Fruit fly (Drosophila melanogaster) whole organism, embryonic: Measurements from ENCODE around the gene CG4660.

Experiments
- Bgb ChIP-seq: fragments of 200-800 bp; sonication (Bioruptor generic); IDR thresholded peaks from 2 replicates; pipeline ENCODE4 v1.3.6; 2022; ENCODE audit warnings: missing biosample characterization, missing genetic modification characterization; ENCODE audit not compliant: partially characterized antibody
- Blimp-1 ChIP-seq: fragments of 200-800 bp; sonication (Bioruptor generic); optimal IDR thresholded peaks from 3 replicates; lab custom pipeline; 2018; ENCODE audit warnings: missing biosample characterization, missing genetic modification characterization, mild to moderate bottlenecking, moderate library complexity, missing genetic modification reagents
- Bteb2 ChIP-seq: fragments of 200-800 bp; sonication (Bioruptor generic); optimal IDR thresholded peaks from 2 replicates; lab custom pipeline; 2016; ENCODE audit warnings: missing biosample characterization, missing genetic modification characterization
- CG10209 ChIP-seq: fragments of 200-800 bp; sonication (Bioruptor generic); optimal IDR thresholded peaks from 3 replicates; lab custom pipeline; 2017; ENCODE audit warnings: missing biosample characterization, mild to moderate bottlenecking, missing genetic modification characterization, missing genetic modification reagents
- CG10274 ChIP-seq: fragments of 200-800 bp; sonication (Bioruptor generic); optimal IDR thresholded peaks from 3 replicates; lab custom pipeline; 2017; ENCODE audit warnings: missing biosample characterization, mild to moderate bottlenecking, missing genetic modification characterization
- CG10366 ChIP-seq: fragments of 200-800 bp; sonication (Bioruptor generic); IDR thresholded peaks from 2 replicates; pipeline ENCODE4 v1.3.6; 2022; ENCODE audit warnings: missing biosample characterization, missing genetic modification characterization
- CG10431 ChIP-seq: fragments of 200-800 bp; sonication (Bioruptor generic); optimal IDR thresholded peaks from 3 replicates; lab custom pipeline; 2018; ENCODE audit warnings: missing biosample characterization, mild to moderate bottlenecking, missing genetic modification characterization
- CG11085 ChIP-seq: fragments of 200-800 bp; sonication (Bioruptor generic); IDR thresholded peaks from 2 replicates; pipeline ENCODE4 v1.3.6; 2022; ENCODE audit warnings: missing biosample characterization, missing genetic modification characterization
- CG11456 ChIP-seq: fragments of 200-800 bp; sonication (Bioruptor generic); IDR thresholded peaks from 3 replicates; pipeline ENCODE4 v1.3.6; 2022; ENCODE audit warnings: missing biosample characterization, missing genetic modification characterization
- CG11695 ChIP-seq: fragments of 200-800 bp; sonication (Bioruptor generic); IDR thresholded peaks from 3 replicates; pipeline ENCODE4 v1.3.6; 2022; ENCODE audit warnings: missing biosample characterization, missing genetic modification characterization
- CG11723 ChIP-seq: fragments of 200-800 bp; sonication (Bioruptor generic); optimal IDR thresholded peaks from 2 replicates; lab custom pipeline; 2017; ENCODE audit warnings: missing biosample characterization, mild to moderate bottlenecking, missing genetic modification characterization
- CG17328 ChIP-seq: fragments of 200-800 bp; sonication (Bioruptor generic); IDR thresholded peaks from 2 replicates; pipeline ENCODE4 v1.3.6; 2022; ENCODE audit warnings: missing biosample characterization, missing genetic modification characterization
- CG1792 ChIP-seq: fragments of 200-800 bp; sonication (Bioruptor generic); optimal IDR thresholded peaks from 2 replicates; lab custom pipeline; 2016; ENCODE audit warnings: missing biosample characterization, missing genetic modification characterization
- CG1832 ChIP-seq: fragments of 200-800 bp; sonication (Bioruptor generic); optimal IDR thresholded peaks from 2 replicates; lab custom pipeline; 2017; ENCODE audit warnings: missing biosample characterization, mild to moderate bottlenecking, missing genetic modification characterization, inconsistent platforms
- CG32767 ChIP-seq: fragments of 200-800 bp; sonication (Bioruptor generic); IDR thresholded peaks from 2 replicates; pipeline ENCODE4 v1.3.6; 2022; ENCODE audit warnings: missing biosample characterization, missing genetic modification characterization
- CG3281 ChIP-seq: fragments of 200-800 bp; sonication (Bioruptor generic); optimal IDR thresholded peaks from 3 replicates; lab custom pipeline; 2017; ENCODE audit warnings: missing biosample characterization, mild to moderate bottlenecking, missing genetic modification characterization
- CG5953 ChIP-seq: fragments of 200-800 bp; sonication (Bioruptor generic); IDR thresholded peaks from 2 replicates; pipeline ENCODE4 v1.3.6; 2022; ENCODE audit warnings: missing biosample characterization, missing genetic modification characterization
- CG6683 ChIP-seq: fragments of 200-800 bp; sonication (Bioruptor generic); optimal IDR thresholded peaks from 2 replicates; lab custom pipeline; 2017; ENCODE audit warnings: missing biosample characterization, mild to moderate bottlenecking, missing genetic modification characterization, missing genetic modification reagents
- CG6689 ChIP-seq: fragments of 200-800 bp; sonication (Bioruptor generic); IDR thresholded peaks from 2 replicates; pipeline ENCODE4 v1.3.6; 2022; ENCODE audit warnings: missing biosample characterization, missing genetic modification characterization
- CG7786 ChIP-seq: fragments of 200-800 bp; sonication (Bioruptor generic); optimal IDR thresholded peaks from 2 replicates; lab custom pipeline; 2016; ENCODE audit warnings: missing biosample characterization, missing genetic modification characterization
- CG7928 ChIP-seq: fragments of 200-800 bp; sonication (Bioruptor generic); optimal IDR thresholded peaks from 2 replicates; lab custom pipeline; 2017; ENCODE audit warnings: missing biosample characterization, mild to moderate bottlenecking, missing genetic modification characterization
- CG8281 ChIP-seq: fragments of 200-800 bp; sonication (Bioruptor generic); optimal IDR thresholded peaks from 2 replicates; lab custom pipeline; 2018; ENCODE audit warnings: missing biosample characterization, mild to moderate bottlenecking, missing genetic modification characterization, moderate library complexity
- CG8924 ChIP-seq: fragments of 200-800 bp; optimal IDR thresholded peaks from 3 replicates; lab custom pipeline; 2019; ENCODE audit warnings: missing biosample characterization, mild to moderate bottlenecking, missing genetic modification characterization, moderate library complexity
- CTCF ChIP-seq: fragments of 200-800 bp; sonication (Bioruptor generic); optimal IDR thresholded peaks from 2 replicates; lab custom pipeline; 2017; ENCODE audit warnings: missing biosample characterization, mild to moderate bottlenecking, missing genetic modification characterization, moderate library complexity
- CkIIα-i1 ChIP-seq: fragments of 200-800 bp; sonication (Bioruptor generic); IDR thresholded peaks from 2 replicates; pipeline ENCODE4 v1.3.6; 2022; ENCODE audit warnings: missing biosample characterization, missing genetic modification characterization
- Dref ChIP-seq: fragments of 200-800 bp; sonication (Bioruptor generic); IDR thresholded peaks from 2 replicates; pipeline ENCODE4 v1.3.6; 2022; ENCODE audit warnings: missing biosample characterization, missing genetic modification characterization
- Myb ChIP-seq: fragments of 200-800 bp; sonication (Bioruptor generic); optimal IDR thresholded peaks from 2 replicates; lab custom pipeline; 2016; ENCODE audit warnings: missing biosample characterization, missing genetic modification characterization
- Nf-YC ChIP-seq: fragments of 200-800 bp; optimal IDR thresholded peaks from 3 replicates; lab custom pipeline; 2019; ENCODE audit warnings: missing biosample characterization, mild to moderate bottlenecking, missing genetic modification characterization, moderate library complexity
- Ravus ChIP-seq: fragments of 200-800 bp; sonication (Bioruptor generic); IDR thresholded peaks from 2 replicates; pipeline ENCODE4 v1.3.6; 2022; ENCODE audit warnings: missing biosample characterization, missing genetic modification characterization
- Sry-β ChIP-seq: fragments of 200-800 bp; sonication (Bioruptor generic); optimal IDR thresholded peaks from 2 replicates; lab custom pipeline; 2018; ENCODE audit warnings: missing biosample characterization, mild to moderate bottlenecking, missing genetic modification characterization, moderate library complexity
- Trl ChIP-seq, 3 experiments: fragments of >200 bp in 2 of 3; fragments of 200-800 bp in 1 of 3; sonication (Bioruptor generic) in 1 of 3; optimal IDR thresholded peaks; 2 replicates in 1 of 3; 3 replicates in 2 of 3; lab custom pipeline; 2016 to 2017; ENCODE audit warnings: missing biosample characterization in 1 of 3, missing genetic modification characterization in 1 of 3
- Xbp1 ChIP-seq: fragments of 200-800 bp; sonication (Bioruptor generic); optimal IDR thresholded peaks from 3 replicates; lab custom pipeline; 2016; ENCODE audit warnings: missing biosample characterization, mild to moderate bottlenecking, missing genetic modification characterization
- ase ChIP-seq: fragments of 200-800 bp; sonication (Bioruptor generic); IDR thresholded peaks from 3 replicates; pipeline ENCODE4 v1.3.6; 2022; ENCODE audit warnings: missing biosample characterization, missing genetic modification characterization
- cad ChIP-seq: fragments of >200 bp; optimal IDR thresholded peaks from 2 replicates; lab custom pipeline; 2017; ENCODE audit warnings: missing biosample characterization, missing genetic modification characterization
- chif ChIP-seq, 2 experiments: fragments of 200-800 bp; sonication (Bioruptor generic); optimal IDR thresholded peaks; 3 replicates each; lab custom pipeline; 2016; ENCODE audit warnings: missing biosample characterization in 2 of 2, missing genetic modification characterization in 2 of 2
- dm ChIP-seq: fragments of 200-800 bp; sonication (Bioruptor generic); optimal IDR thresholded peaks from 3 replicates; lab custom pipeline; 2016; ENCODE audit warnings: missing biosample characterization, missing genetic modification characterization
- dmrt99B ChIP-seq: fragments of 200-800 bp; sonication (Bioruptor generic); optimal IDR thresholded peaks from 2 replicates; lab custom pipeline; 2018; ENCODE audit warnings: missing biosample characterization, mild to moderate bottlenecking, missing genetic modification characterization, moderate library complexity
- ems ChIP-seq: fragments of 200-800 bp; sonication (Bioruptor generic); optimal IDR thresholded peaks from 3 replicates; lab custom pipeline; 2016; ENCODE audit warnings: missing biosample characterization, missing genetic modification characterization
- exex ChIP-seq: fragments of 200-800 bp; sonication (Bioruptor generic); optimal IDR thresholded peaks from 4 replicates; lab custom pipeline; 2018; ENCODE audit warnings: missing biosample characterization, mild to moderate bottlenecking, missing genetic modification characterization, moderate library complexity
- gro ChIP-seq: fragments of 200-800 bp; sonication (Bioruptor generic); optimal IDR thresholded peaks from 2 replicates; lab custom pipeline; 2016; ENCODE audit warnings: missing biosample characterization, missing genetic modification characterization
- h ChIP-seq: fragments of >200 bp; optimal IDR thresholded peaks from 2 replicates; lab custom pipeline; 2017
- ham ChIP-seq: fragments of 200-800 bp; sonication (Bioruptor generic); IDR thresholded peaks from 2 replicates; pipeline ENCODE4 v1.3.6; 2022; ENCODE audit warnings: missing biosample characterization, missing genetic modification characterization
- ind ChIP-seq: fragments of 200-800 bp; sonication (Bioruptor generic); optimal IDR thresholded peaks from 3 replicates; lab custom pipeline; 2016; ENCODE audit warnings: missing biosample characterization, missing genetic modification characterization
- mirr ChIP-seq: fragments of 200-800 bp; sonication (Bioruptor generic); optimal IDR thresholded peaks from 3 replicates; lab custom pipeline; 2018; ENCODE audit warnings: missing biosample characterization, mild to moderate bottlenecking, missing genetic modification characterization
- onecut ChIP-seq: fragments of 200-800 bp; sonication (Bioruptor generic); IDR thresholded peaks from 2 replicates; pipeline ENCODE4 v1.3.6; 2022; ENCODE audit warnings: missing biosample characterization, missing genetic modification characterization
- p53 ChIP-seq: fragments of 200-800 bp; sonication (Bioruptor generic); optimal IDR thresholded peaks from 2 replicates; lab custom pipeline; 2016; ENCODE audit warnings: missing biosample characterization, missing genetic modification characterization
- pan ChIP-seq, 4 experiments: fragments of >200 bp in 3 of 4; fragments of 200-800 bp in 1 of 4; sonication (Bioruptor generic) in 1 of 4; optimal IDR thresholded peaks in 3 of 4; IDR thresholded peaks in 1 of 4; 2 replicates each; pipeline versions ENCODE4 v1.3.6 to Lab custom; 2017 to 2022; ENCODE audit warnings: missing biosample characterization in 2 of 4, missing genetic modification characterization in 2 of 4, mixed read lengths in 1 of 4
- pnt ChIP-seq: fragments of 200-800 bp; sonication (Bioruptor generic); optimal IDR thresholded peaks from 3 replicates; lab custom pipeline; 2016; ENCODE audit warnings: missing biosample characterization, missing genetic modification characterization
- pzg ChIP-seq: fragments of 200-800 bp; sonication (Bioruptor generic); optimal IDR thresholded peaks from 3 replicates; lab custom pipeline; 2018; ENCODE audit warnings: missing biosample characterization, mild to moderate bottlenecking, missing genetic modification characterization, moderate library complexity
- sna ChIP-seq: fragments of 200-800 bp; sonication (Bioruptor generic); IDR thresholded peaks from 2 replicates; pipeline ENCODE4 v1.3.6; 2022; ENCODE audit warnings: missing biosample characterization, missing genetic modification characterization; ENCODE audit not compliant: partially characterized antibody

Gene CG4660

DNA sequence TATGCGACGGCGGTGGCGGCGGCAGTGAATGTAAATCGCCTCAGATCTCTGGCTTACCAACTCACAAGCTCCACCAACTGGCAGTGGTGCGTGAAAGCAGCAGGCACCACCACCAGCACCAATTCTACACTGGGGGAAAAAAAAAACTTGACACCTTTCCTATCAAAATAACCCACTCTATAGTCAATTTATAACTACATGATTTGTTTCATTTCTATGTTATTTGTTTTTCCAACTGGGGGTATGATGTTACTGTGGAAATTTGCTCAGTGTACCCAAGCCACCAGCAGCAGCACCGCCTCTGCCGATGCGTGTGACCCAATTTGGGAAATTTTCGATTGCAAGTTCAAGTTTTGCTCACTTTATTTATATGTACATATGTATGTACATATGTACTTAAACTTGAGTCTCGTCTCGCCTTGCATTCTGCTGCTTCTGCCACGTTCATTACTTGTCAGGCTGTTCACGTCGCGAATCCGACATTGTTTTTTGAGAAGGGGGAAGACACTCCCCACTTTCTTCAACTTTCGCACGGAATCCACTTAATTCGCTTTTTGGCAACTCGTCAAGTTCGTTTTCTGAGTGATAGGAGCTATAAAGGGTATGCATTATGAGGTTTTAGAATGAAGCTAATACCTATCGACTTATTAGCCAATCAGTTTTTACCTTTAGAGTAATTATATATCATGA is 21.9 kb downstream of the CG4660 start (continued):
- peak; percentile 66 for TF ChIP-seq dmrt99B (tag; lab: Kevin White, UChicago)
- no peak for TF ChIP-seq cad
- TF ChIP-seq CG32767 (GFP tag; lab: Robert Waterston, UW), result no peak
- 0 out of 3 replicates have a peak, but pooled peaks have one; percentile 33 for TF ChIP-seq CG11695 (GFP tag; lab: Robert Waterston, UW)
- TF ChIP-seq Ravus (GFP tag; lab: Robert Waterston, UW), result no peak
- TF ChIP-seq CG1832 (GFP tag; lab: Kevin White, UChicago), result no peak
- no peak for TF ChIP-seq exex (tag; lab: Kevin White, UChicago)
- no peak for TF ChIP-seq Sry-β (GFP tag; lab: Kevin White, UChicago)
- no peak for TF ChIP-seq dm (GFP tag; lab: Kevin White, UChicago)
- no peak for TF ChIP-seq ems (GFP tag; lab: Kevin White, UChicago)
- no peak for TF ChIP-seq gro (GFP tag; lab: Kevin White, UChicago)
- peak; percentile 24; the same call in 1 of the 2 replicates for TF ChIP-seq CG6689 (GFP tag; lab: Robert Waterston, UW)
- TF ChIP-seq mirr (GFP tag; lab: Kevin White, UChicago), result no peak
- TF ChIP-seq CTCF, result no peak
- TF ChIP-seq Xbp1 (GFP tag; lab: Kevin White, UChicago), result peak; percentile 29
- no peak for TF ChIP-seq CkIIα-i1 (GFP tag; lab: Robert Waterston, UW)
- TF ChIP-seq CG3281, result no peak
- TF ChIP-seq CG10209, result no peak
- no peak for TF ChIP-seq Myb (GFP tag; lab: Kevin White, UChicago)
- no peak for TF ChIP-seq CG11085 (GFP tag; lab: Robert Waterston, UW)
- no peak for TF ChIP-seq Bteb2 (GFP tag; lab: Kevin White, UChicago)
- no peak for TF ChIP-seq CG10431 (GFP tag; lab: Kevin White, UChicago)
- TF ChIP-seq CG7928 (GFP tag; lab: Kevin White, UChicago), result no peak
- no peak for TF ChIP-seq CG11723 (GFP tag; lab: Kevin White, UChicago)
- TF ChIP-seq Blimp-1 (GFP tag; lab: Kevin White, UChicago), result peak; percentile 54
- no peak for TF ChIP-seq CG8924 (tag; lab: Kevin White, UChicago)
- no peak for TF ChIP-seq h (lab: Kevin White, UChicago)
- TF ChIP-seq onecut, result no peak
- TF ChIP-seq CG10366, result peak; percentile 46
- no peak for TF ChIP-seq CG6683 (GFP tag; lab: Kevin White, UChicago)
- TF ChIP-seq CG11456 (GFP tag; lab: Robert Waterston, UW), result no peak
- TF ChIP-seq ham (GFP tag; lab: Robert Waterston, UW), result no peak
- no peak for TF ChIP-seq CG7786 (GFP tag; lab: Kevin White, UChicago)
- TF ChIP-seq pan (optimal IDR thresholded peaks at IDR 0.05; lab: Kevin White, UChicago), result no peak
- peak in 1 of 2 experiments; percentile 43 for TF ChIP-seq pan (GFP tag; optimal IDR thresholded peaks at IDR 0.05 in 1 of 2, IDR thresholded peaks at IDR 0.05 in 1 of 2)
- no peak for TF ChIP-seq CG1792 (GFP tag; lab: Kevin White, UChicago)
- TF ChIP-seq Nf-YC, result no peak
- TF ChIP-seq sna (GFP tag; lab: Robert Waterston, UW), result no peak
- TF ChIP-seq Trl (optimal IDR thresholded peaks at IDR 0.05; lab: Kevin White, UChicago), result no peak
- no peak for TF ChIP-seq Trl (GFP tag; optimal IDR thresholded peaks at IDR 0.05; lab: Kevin White, UChicago)
- TF ChIP-seq ind (GFP tag; lab: Kevin White, UChicago), result peak; percentile 29
- TF ChIP-seq pzg (GFP tag; lab: Kevin White, UChicago), result no peak
- no peak for TF ChIP-seq Dref (GFP tag; lab: Robert Waterston, UW)
- peak in 1 of 2 experiments; percentile 2 for TF ChIP-seq chif (GFP tag; optimal IDR thresholded peaks at IDR 0.05; lab: Kevin White, UChicago)
- peak; percentile 50 for TF ChIP-seq CG17328 (GFP tag; lab: Robert Waterston, UW)
- TF ChIP-seq CG10274, result no peak
- TF ChIP-seq pnt (GFP tag; lab: Kevin White, UChicago), result peak; percentile 15
- peak; percentile 48; the same call in 1 of the 2 replicates for TF ChIP-seq CG5953 (GFP tag; lab: Robert Waterston, UW)
- no peak for TF ChIP-seq CG8281 (tag; lab: Kevin White, UChicago)
- no peak for TF ChIP-seq p53 (GFP tag; lab: Kevin White, UChicago)
- TF ChIP-seq Bgb (GFP tag; lab: Robert Waterston, UW), result no peak
- no peak for TF ChIP-seq ase (GFP tag; lab: Robert Waterston, UW)
